Fruit fly (Drosophila melanogaster): ENCODE data around the gene Pgd.

Pgd gene

DNA sequence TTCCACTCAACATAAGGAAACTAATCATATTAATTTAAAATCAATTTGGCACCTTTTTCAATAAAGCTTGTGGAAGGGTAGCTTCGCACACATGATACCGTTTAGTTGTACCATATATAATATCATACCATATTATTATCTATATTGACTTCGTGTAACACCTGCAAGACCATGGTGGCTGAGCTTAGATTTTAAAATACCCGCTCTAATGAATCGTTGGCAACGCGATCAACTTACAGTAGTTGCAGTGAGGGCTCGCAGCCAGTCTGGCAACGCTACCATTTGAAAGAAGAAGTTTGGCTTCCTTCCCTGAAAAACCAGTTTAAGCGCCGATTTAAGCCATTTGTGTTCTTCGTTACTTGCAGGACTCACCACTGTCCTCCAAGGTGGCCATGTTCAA lies 25.5 kb downstream of the Pgd start:
- TF ChIP-seq Rel (GFP tag; optimal IDR thresholded peaks at IDR 0.05), result no peak
- no peak for TF ChIP-seq Rel (tag; optimal IDR thresholded peaks at IDR 0.05)
- no peak for TF ChIP-seq Dif (GFP tag; optimal IDR thresholded peaks at IDR 0.05; ENCODE audit: partially characterized antibody)
- TF ChIP-seq foxo (GFP tag; optimal IDR thresholded peaks at IDR 0.05), result no peak
- peak; percentile 60 for TF ChIP-seq Myc (optimal IDR thresholded peaks at IDR 0.05)

dm6 chrX:2172420-2172827 lies 27.5 kb downstream of the Pgd start, which contains the start of gene ND-B14.5A:
TSS of gene ND-B14.5A (plus strand) at chrX:2172526.
- TF ChIP-seq woc (GFP tag; optimal IDR thresholded peaks at IDR 0.05) (no peak), h (GFP tag; optimal IDR thresholded peaks at IDR 0.05) (no peak), brk (GFP tag; optimal IDR thresholded peaks at IDR 0.05) (no peak), usp (GFP tag; optimal IDR thresholded peaks at IDR 0.05) (no peak), sage (GFP tag; optimal IDR thresholded peaks at IDR 0.05) (no peak), pan (optimal IDR thresholded peaks at IDR 0.05) (no peak), rgr (GFP tag; optimal IDR thresholded peaks at IDR 0.05) (no peak), Hr83 (GFP tag; optimal IDR thresholded peaks at IDR 0.05; ENCODE audit: poor library complexity, severe bottlenecking) (no peak), OdsH (GFP tag; optimal IDR thresholded peaks at IDR 0.05) (no peak), dl (GFP tag; optimal IDR thresholded peaks at IDR 0.05; ENCODE audit: insufficient read depth in 1 of 2, partially characterized antibody in 2 of 2) (no peak)

DNA sequence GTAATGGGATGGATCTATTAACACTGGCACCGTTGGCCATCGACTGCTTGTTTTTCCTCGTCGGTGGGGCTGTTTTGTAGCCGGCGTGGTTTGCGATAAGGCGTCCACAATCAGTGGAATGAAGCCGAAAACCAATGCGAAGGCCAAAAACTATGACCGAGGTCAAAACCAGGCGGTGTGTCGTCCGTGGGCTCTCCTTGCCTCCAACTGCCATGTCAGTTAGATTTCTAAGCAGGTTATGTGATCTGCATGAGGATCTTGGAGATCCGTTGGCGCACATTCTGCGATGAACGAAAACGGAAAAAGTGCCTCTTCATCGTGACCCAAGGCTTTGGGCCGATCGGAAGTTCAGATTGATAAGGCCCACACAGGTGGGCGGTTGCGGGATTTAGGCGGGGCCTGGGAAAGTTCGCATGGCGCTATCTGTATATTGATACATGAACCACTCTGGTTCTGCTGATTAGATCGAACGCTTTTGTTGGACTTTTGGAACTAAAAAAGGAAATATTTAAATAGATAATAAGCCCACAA lies 30.4 kb downstream of the Pgd start, which contains the start of gene Cyp4d14:
Gene Cyp4d14, minus strand, starts transcription at position 51 of the 531 bp plus-strand sequence.
- TF ChIP-seq Vsx2 (GFP tag; optimal IDR thresholded peaks at IDR 0.05; ENCODE audit: partially characterized antibody), result no peak

- TF ChIP-seq dmrt93B (GFP tag; optimal IDR thresholded peaks at IDR 0.05) (no peak), jim (GFP tag; optimal IDR thresholded peaks at IDR 0.05) (no peak), N (GFP tag; optimal IDR thresholded peaks at IDR 0.05) (no peak), usp (GFP tag; optimal IDR thresholded peaks at IDR 0.05) (no peak), br (GFP tag; optimal IDR thresholded peaks at IDR 0.05) (no peak), psq (GFP tag; optimal IDR thresholded peaks at IDR 0.05) (no peak), CrebA (GFP tag; optimal IDR thresholded peaks at IDR 0.05; ENCODE audit: borderline replicate concordance) (no peak), dl (GFP tag; optimal IDR thresholded peaks at IDR 0.05; ENCODE audit: insufficient read depth in 1 of 2, partially characterized antibody in 2 of 2) (no peak), Vsx2 (GFP tag; optimal IDR thresholded peaks at IDR 0.05; ENCODE audit: partially characterized antibody) (no peak), woc (GFP tag; optimal IDR thresholded peaks at IDR 0.05) (no peak), brk (GFP tag; optimal IDR thresholded peaks at IDR 0.05) (no peak), CG32264 (GFP tag; optimal IDR thresholded peaks at IDR 0.05) (no peak)
Measured at dm6 chrX:2175956-2176469, 31.1 kb downstream of the Pgd start, which contains the start of gene Cyp4d2. TSS of gene Cyp4d2 (plus strand) at chrX:2176006.

- no peak for TF ChIP-seq lola (GFP tag; optimal IDR thresholded peaks at IDR 0.05)
- TF ChIP-seq Myc (optimal IDR thresholded peaks at IDR 0.05), result no peak
- TF ChIP-seq Rel (GFP tag; optimal IDR thresholded peaks at IDR 0.05), result no peak
- no peak for TF ChIP-seq Rel (tag; optimal IDR thresholded peaks at IDR 0.05)
- no peak for TF ChIP-seq Abd-B (GFP tag; optimal IDR thresholded peaks at IDR 0.05)
- no peak for TF ChIP-seq br (GFP tag; optimal IDR thresholded peaks at IDR 0.05)
- TF ChIP-seq sage (GFP tag; optimal IDR thresholded peaks at IDR 0.05), result no peak
- TF ChIP-seq CrebA (GFP tag; optimal IDR thresholded peaks at IDR 0.05; ENCODE audit: borderline replicate concordance), result no peak
- no peak for TF ChIP-seq HLH106 (tag; optimal IDR thresholded peaks at IDR 0.05)
- no peak for TF ChIP-seq ey (GFP tag; optimal IDR thresholded peaks at IDR 0.05)
- no peak for TF ChIP-seq Sp1 (GFP tag; optimal IDR thresholded peaks at IDR 0.05)
- TF ChIP-seq OdsH (GFP tag; optimal IDR thresholded peaks at IDR 0.05), result no peak
- TF ChIP-seq Dif (GFP tag; optimal IDR thresholded peaks at IDR 0.05; ENCODE audit: partially characterized antibody), result no peak
- no peak for TF ChIP-seq GATAd (GFP tag; optimal IDR thresholded peaks at IDR 0.05)
- no peak for TF ChIP-seq pan (optimal IDR thresholded peaks at IDR 0.05)
- no peak for TF ChIP-seq Hr78 (GFP tag; optimal IDR thresholded peaks at IDR 0.05)
- TF ChIP-seq Dfd (GFP tag; optimal IDR thresholded peaks at IDR 0.05), result no peak
- TF ChIP-seq Hr83 (GFP tag; optimal IDR thresholded peaks at IDR 0.05; ENCODE audit: poor library complexity, severe bottlenecking), result no peak
- no peak for TF ChIP-seq Mio (GFP tag; optimal IDR thresholded peaks at IDR 0.05)
- TF ChIP-seq h (GFP tag; optimal IDR thresholded peaks at IDR 0.05), result no peak
Measured at dm6 chrX:2178802-2179201, 33.9 kb downstream of the Pgd start, which contains the start of gene Cyp4ae1. TSS of gene Cyp4ae1 (plus strand) at chrX:2179007.

Data from whole organism, wandering third instar larva.